Fruit fly (Drosophila melanogaster) whole organism, embryonic: ENCODE data around the gene Ssu72.
A peak's percentile ranks its signal among the peaks of the same experiment; 100 is the strongest.

Source experiments
- Ada2b ChIP-seq: fragments of 200-800 bp; sonication (Bioruptor generic); IDR thresholded peaks from 2 replicates; pipeline ENCODE4 v1.3.6; 2022; ENCODE audit warnings: missing biosample characterization, missing genetic modification characterization
- CG10654 ChIP-seq: fragments of 200-800 bp; sonication (Bioruptor generic); optimal IDR thresholded peaks from 2 replicates; lab custom pipeline; 2016; ENCODE audit warnings: missing biosample characterization, missing genetic modification characterization
- CG11085 ChIP-seq: fragments of 200-800 bp; sonication (Bioruptor generic); IDR thresholded peaks from 2 replicates; pipeline ENCODE4 v1.3.6; 2022; ENCODE audit warnings: missing biosample characterization, missing genetic modification characterization
- CG11696 ChIP-seq: fragments of 200-800 bp; sonication (Bioruptor generic); IDR thresholded peaks from 2 replicates; pipeline ENCODE4 v1.3.6; 2022; ENCODE audit warnings: missing biosample characterization, missing genetic modification characterization
- CG12942 ChIP-seq: fragments of 200-800 bp; sonication (Bioruptor generic); optimal IDR thresholded peaks from 3 replicates; lab custom pipeline; 2016; ENCODE audit warnings: missing biosample characterization, missing genetic modification characterization
- CG15479 ChIP-seq: fragments of 200-800 bp; sonication (Bioruptor generic); optimal IDR thresholded peaks from 3 replicates; lab custom pipeline; 2019; ENCODE audit warnings: missing biosample characterization, mild to moderate bottlenecking, missing genetic modification characterization, moderate library complexity
- CG16813 ChIP-seq: fragments of 200-800 bp; sonication (Bioruptor generic); IDR thresholded peaks from 3 replicates; pipeline ENCODE4 v1.3.6; 2022; ENCODE audit warnings: missing biosample characterization, missing genetic modification characterization; ENCODE audit not compliant: partially characterized antibody
- CG17361 ChIP-seq: fragments of 200-800 bp; sonication (Bioruptor generic); IDR thresholded peaks from 3 replicates; pipeline ENCODE4 v1.3.6; 2022; ENCODE audit warnings: missing biosample characterization, missing genetic modification characterization
- CG17385 ChIP-seq: fragments of 200-800 bp; sonication (Bioruptor generic); optimal IDR thresholded peaks from 3 replicates; lab custom pipeline; 2018; ENCODE audit warnings: missing biosample characterization, mild to moderate bottlenecking, missing genetic modification characterization
- CG17612 ChIP-seq: fragments of 200-800 bp; sonication (Bioruptor generic); IDR thresholded peaks from 2 replicates; pipeline ENCODE4 v1.3.6; 2022; ENCODE audit warnings: missing biosample characterization, missing genetic modification characterization
- CG17802 ChIP-seq: fragments of 200-800 bp; sonication (Bioruptor generic); optimal IDR thresholded peaks from 2 replicates; lab custom pipeline; 2018; ENCODE audit warnings: missing biosample characterization, mild to moderate bottlenecking, missing genetic modification characterization, moderate library complexity
- CG3065 ChIP-seq: fragments of 200-800 bp; sonication (Bioruptor generic); optimal IDR thresholded peaks from 2 replicates; lab custom pipeline; 2016; ENCODE audit warnings: missing biosample characterization, missing genetic modification characterization
- CG6654 ChIP-seq: fragments of 200-800 bp; sonication (Bioruptor generic); optimal IDR thresholded peaks from 2 replicates; lab custom pipeline; 2017; ENCODE audit warnings: missing biosample characterization, mild to moderate bottlenecking, missing genetic modification characterization
- CG6689 ChIP-seq: fragments of 200-800 bp; sonication (Bioruptor generic); IDR thresholded peaks from 2 replicates; pipeline ENCODE4 v1.3.6; 2022; ENCODE audit warnings: missing biosample characterization, missing genetic modification characterization
- CG7928 ChIP-seq: fragments of 200-800 bp; sonication (Bioruptor generic); optimal IDR thresholded peaks from 2 replicates; lab custom pipeline; 2017; ENCODE audit warnings: missing biosample characterization, mild to moderate bottlenecking, missing genetic modification characterization
- CG8290 ChIP-seq, 3 experiments: fragments of 200-800 bp; sonication (Bioruptor generic); optimal IDR thresholded peaks; 2 replicates each; lab custom pipeline; 2016 to 2019; ENCODE audit warnings: missing biosample characterization in 3 of 3, missing genetic modification characterization in 3 of 3, mild to moderate bottlenecking in 2 of 3, moderate library complexity in 1 of 3
- CG8924 ChIP-seq: fragments of 200-800 bp; optimal IDR thresholded peaks from 3 replicates; lab custom pipeline; 2019; ENCODE audit warnings: missing biosample characterization, mild to moderate bottlenecking, missing genetic modification characterization, moderate library complexity
- CG8944 ChIP-seq: fragments of 200-800 bp; sonication (Bioruptor generic); optimal IDR thresholded peaks from 3 replicates; lab custom pipeline; 2016; ENCODE audit warnings: missing biosample characterization, missing genetic modification characterization
- CG9727 ChIP-seq: fragments of 200-800 bp; sonication (Bioruptor generic); optimal IDR thresholded peaks from 3 replicates; lab custom pipeline; 2017; ENCODE audit warnings: missing biosample characterization, mild to moderate bottlenecking, missing genetic modification characterization
- Dbx ChIP-seq: fragments of 200-800 bp; sonication (Bioruptor generic); IDR thresholded peaks from 3 replicates; pipeline ENCODE4 v1.3.6; 2022; ENCODE audit warnings: missing biosample characterization, missing genetic modification characterization
- Dll ChIP-seq: fragments of 200-800 bp; sonication (Bioruptor generic); IDR thresholded peaks from 4 replicates; pipeline ENCODE4 v1.3.6; 2022; ENCODE audit warnings: missing biosample characterization, missing genetic modification characterization; ENCODE audit not compliant: partially characterized antibody
- Hr51 ChIP-seq, 2 experiments: fragments of 200-800 bp; sonication (Bioruptor generic); optimal IDR thresholded peaks; 2 replicates in 1 of 2; 3 replicates in 1 of 2; lab custom pipeline; 2016 to 2018; ENCODE audit warnings: missing biosample characterization in 2 of 2, missing genetic modification characterization in 2 of 2, mild to moderate bottlenecking in 1 of 2, moderate library complexity in 1 of 2
- Mad ChIP-seq: fragments of 200-800 bp; sonication (Bioruptor generic); optimal IDR thresholded peaks from 2 replicates; lab custom pipeline; 2016; ENCODE audit warnings: missing biosample characterization, missing genetic modification characterization
- Mrtf ChIP-seq: fragments of 200-800 bp; sonication (Bioruptor generic); IDR thresholded peaks from 3 replicates; pipeline ENCODE4 v1.3.6; 2022; ENCODE audit warnings: missing biosample characterization, missing genetic modification characterization
- Nf-YB ChIP-seq: fragments of 200-800 bp; sonication (Bioruptor generic); optimal IDR thresholded peaks from 3 replicates; lab custom pipeline; 2019; ENCODE audit warnings: missing biosample characterization, mild to moderate bottlenecking, missing genetic modification characterization, moderate library complexity
- Poxn ChIP-seq: fragments of 200-800 bp; sonication (Bioruptor generic); IDR thresholded peaks from 2 replicates; pipeline ENCODE4 v1.3.6; 2022; ENCODE audit warnings: missing biosample characterization, missing genetic modification characterization
- Scr ChIP-seq: fragments of 200-800 bp; sonication (Bioruptor generic); IDR thresholded peaks from 2 replicates; pipeline ENCODE4 v1.3.6; 2022; ENCODE audit warnings: missing biosample characterization, missing genetic modification characterization; ENCODE audit not compliant: partially characterized antibody
- Six4 ChIP-seq: fragments of 200-800 bp; sonication (Bioruptor generic); optimal IDR thresholded peaks from 2 replicates; lab custom pipeline; 2016; ENCODE audit warnings: missing biosample characterization, missing genetic modification characterization
- Trl ChIP-seq, 3 experiments: fragments of >200 bp in 2 of 3; fragments of 200-800 bp in 1 of 3; sonication (Bioruptor generic) in 1 of 3; optimal IDR thresholded peaks; 2 replicates in 1 of 3; 3 replicates in 2 of 3; lab custom pipeline; 2016 to 2017; ENCODE audit warnings: missing biosample characterization in 1 of 3, missing genetic modification characterization in 1 of 3
- Usf ChIP-seq: fragments of 200-800 bp; sonication (Bioruptor generic); optimal IDR thresholded peaks from 2 replicates; lab custom pipeline; 2017; ENCODE audit warnings: missing genotype, missing biosample characterization, missing genetic modification characterization
- ab ChIP-seq: fragments of 200-800 bp; sonication (Bioruptor generic); optimal IDR thresholded peaks from 2 replicates; lab custom pipeline; 2016; ENCODE audit warnings: missing biosample characterization, missing genetic modification characterization
- cato ChIP-seq: fragments of 200-800 bp; sonication (Bioruptor generic); optimal IDR thresholded peaks from 2 replicates; lab custom pipeline; 2016; ENCODE audit warnings: missing biosample characterization, missing genetic modification characterization, borderline replicate concordance
- ems ChIP-seq: fragments of 200-800 bp; sonication (Bioruptor generic); optimal IDR thresholded peaks from 3 replicates; lab custom pipeline; 2016; ENCODE audit warnings: missing biosample characterization, missing genetic modification characterization
- fd3F ChIP-seq: fragments of 200-800 bp; sonication (Bioruptor generic); optimal IDR thresholded peaks from 2 replicates; lab custom pipeline; 2018; ENCODE audit warnings: missing biosample characterization, mild to moderate bottlenecking, missing genetic modification characterization, moderate library complexity
- gcm2 ChIP-seq: fragments of 200-800 bp; sonication (Bioruptor generic); optimal IDR thresholded peaks from 2 replicates; lab custom pipeline; 2016; ENCODE audit warnings: missing biosample characterization, missing genetic modification characterization
- gsb-n ChIP-seq: fragments of 200-800 bp; sonication (Bioruptor generic); optimal IDR thresholded peaks from 3 replicates; lab custom pipeline; 2018; ENCODE audit warnings: missing biosample characterization, mild to moderate bottlenecking, missing genetic modification characterization
- h ChIP-seq: fragments of >200 bp; optimal IDR thresholded peaks from 2 replicates; lab custom pipeline; 2017
- ham ChIP-seq: fragments of 200-800 bp; sonication (Bioruptor generic); IDR thresholded peaks from 2 replicates; pipeline ENCODE4 v1.3.6; 2022; ENCODE audit warnings: missing biosample characterization, missing genetic modification characterization
- lab ChIP-seq: fragments of 200-800 bp; sonication (Bioruptor generic); optimal IDR thresholded peaks from 3 replicates; lab custom pipeline; 2017; ENCODE audit warnings: missing biosample characterization, missing genetic modification characterization, mild to moderate bottlenecking, moderate library complexity, missing genetic modification reagents
- luna ChIP-seq: fragments of 200-800 bp; sonication (Bioruptor generic); optimal IDR thresholded peaks from 2 replicates; lab custom pipeline; 2016; ENCODE audit warnings: missing biosample characterization, missing genetic modification characterization
- pfk ChIP-seq: fragments of 200-800 bp; sonication (Bioruptor generic); optimal IDR thresholded peaks from 2 replicates; lab custom pipeline; 2018; ENCODE audit warnings: missing biosample characterization, mild to moderate bottlenecking, missing genetic modification characterization, moderate library complexity
- pros ChIP-seq: fragments of 200-800 bp; sonication (Bioruptor generic); optimal IDR thresholded peaks from 3 replicates; lab custom pipeline; 2019; ENCODE audit warnings: missing biosample characterization, mild to moderate bottlenecking, missing genetic modification characterization, moderate library complexity
- rib ChIP-seq: fragments of 200-800 bp; sonication (Bioruptor generic); IDR thresholded peaks from 2 replicates; pipeline ENCODE4 v1.3.6; 2022; ENCODE audit warnings: missing biosample characterization, missing genetic modification characterization
- schlank ChIP-seq: fragments of 200-800 bp; sonication (Bioruptor generic); optimal IDR thresholded peaks from 2 replicates; lab custom pipeline; 2018; ENCODE audit warnings: missing biosample characterization, mild to moderate bottlenecking, missing genetic modification characterization
- slou ChIP-seq: fragments of 200-800 bp; sonication (Bioruptor generic); optimal IDR thresholded peaks from 3 replicates; lab custom pipeline; 2016; ENCODE audit warnings: missing biosample characterization, missing genetic modification characterization
- wek ChIP-seq: fragments of 200-800 bp; sonication (Bioruptor generic); optimal IDR thresholded peaks from 3 replicates; lab custom pipeline; 2018; ENCODE audit warnings: missing biosample characterization, mild to moderate bottlenecking, missing genetic modification characterization, moderate library complexity

The Ssu72 gene

DNA sequence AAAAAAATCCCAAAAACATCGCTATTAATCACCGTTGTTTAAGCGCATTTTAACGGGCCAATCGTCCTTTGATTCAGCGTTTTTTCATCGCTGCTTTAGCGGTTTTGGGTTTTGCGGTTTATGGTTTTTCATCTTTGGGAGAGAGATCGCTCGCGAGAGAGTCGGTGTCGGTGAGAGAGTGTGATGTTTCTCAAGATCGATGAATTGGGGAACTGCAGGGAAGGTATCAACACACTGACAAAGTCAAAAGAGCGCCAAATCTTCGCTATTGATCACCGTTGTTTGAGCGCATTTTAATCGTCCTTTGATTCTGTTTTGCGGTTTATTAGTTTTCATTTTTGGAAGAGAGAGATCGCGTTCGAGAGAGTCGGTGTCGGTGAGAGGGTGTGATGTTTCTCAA, 25.7 kb downstream of the Ssu72 start:
- TF ChIP-seq Trl (optimal IDR thresholded peaks at IDR 0.05; lab: Kevin White, UChicago) (peak; percentile 61 to 66), Trl (GFP tag; optimal IDR thresholded peaks at IDR 0.05; lab: Kevin White, UChicago) (no peak), CG15479 (GFP tag; lab: Kevin White, UChicago) (no peak), Dll (0 out of 4 replicates have a peak, but pooled peaks have one; percentile 19), CG17612 (GFP tag; lab: Robert Waterston, UW) (no peak)

dm6 chrX:19692951-19693698, 28.8 kb downstream of the Ssu72 start, which contains the start of gene Mer:
Mer (minus strand) TSS chrX:19693500.
- TF ChIP-seq fd3F (GFP tag; lab: Kevin White, UChicago) (peak; percentile 74), CG10654 (GFP tag; lab: Kevin White, UChicago) (peak; percentile 75), Hr51 (GFP tag; optimal IDR thresholded peaks at IDR 0.05; lab: Kevin White, UChicago) (peak; percentile 82 to 88), CG11085 (0 out of 2 replicates have a peak, but pooled peaks have one; percentile 42), h (lab: Kevin White, UChicago) (no peak), Six4 (GFP tag; lab: Kevin White, UChicago) (peak; percentile 78), CG17802 (tag; lab: Kevin White, UChicago) (peak; percentile 39), ems (peak; percentile 60), gcm2 (GFP tag; lab: Kevin White, UChicago) (peak; percentile 63), pfk (GFP tag; lab: Kevin White, UChicago) (peak; percentile 3), wek (GFP tag; lab: Kevin White, UChicago) (peak; percentile 95), CG3065 (GFP tag; lab: Kevin White, UChicago) (peak; percentile 17), CG6689 (GFP tag; lab: Robert Waterston, UW) (peak; percentile 74), Ada2b (GFP tag; lab: Robert Waterston, UW) (peak; percentile 85), CG16813 (GFP tag; lab: Robert Waterston, UW) (no peak), CG11696 (GFP tag; lab: Robert Waterston, UW) (no peak), CG12942 (GFP tag; lab: Kevin White, UChicago) (peak; percentile 79), gsb-n (peak; percentile 65), Nf-YB (GFP tag; lab: Kevin White, UChicago) (peak; percentile 68), CG8924 (tag; lab: Kevin White, UChicago) (peak; percentile 81), Dbx (peak; percentile 80; the same call in 2 of the 3 replicates), ham (GFP tag; lab: Robert Waterston, UW) (0 out of 2 replicates have a peak, but pooled peaks have one; percentile 57), Mrtf (GFP tag; lab: Robert Waterston, UW) (peak; percentile 85), lab (GFP tag; lab: Kevin White, UChicago) (peak; percentile 92), Poxn (peak; percentile 49; the same call in 1 of the 2 replicates), CG17385 (GFP tag; lab: Kevin White, UChicago) (peak; percentile 77), pros (GFP tag; lab: Kevin White, UChicago) (no peak), cato (GFP tag; lab: Kevin White, UChicago) (peak; percentile 29), schlank (peak; percentile 75), slou (GFP tag; lab: Kevin White, UChicago) (peak; percentile 59), Scr (GFP tag; lab: Robert Waterston, UW) (no peak), ab (GFP tag; lab: Kevin White, UChicago) (peak; percentile 57), CG8290 (GFP tag; optimal IDR thresholded peaks at IDR 0.05; lab: Kevin White, UChicago) (peak; percentile 85), CG8290 (tag; optimal IDR thresholded peaks at IDR 0.05; lab: Kevin White, UChicago) (peak; percentile 49 to 97), CG9727 (GFP tag; lab: Kevin White, UChicago) (peak; percentile 85), CG8944 (GFP tag; lab: Kevin White, UChicago) (peak; percentile 78), CG17361 (GFP tag; lab: Robert Waterston, UW) (peak; percentile 79), Usf (GFP tag; lab: Kevin White, UChicago) (peak; percentile 57), CG7928 (peak; percentile 59), rib (GFP tag; lab: Robert Waterston, UW) (peak; percentile 62; the same call in 1 of the 2 replicates), luna (GFP tag; lab: Kevin White, UChicago) (peak; percentile 65), Mad (GFP tag; lab: Kevin White, UChicago) (peak; percentile 82), CG6654 (peak; percentile 56)
